Fruit fly (Drosophila melanogaster): ENCODE measurements around the gene CG12081.

DNA sequence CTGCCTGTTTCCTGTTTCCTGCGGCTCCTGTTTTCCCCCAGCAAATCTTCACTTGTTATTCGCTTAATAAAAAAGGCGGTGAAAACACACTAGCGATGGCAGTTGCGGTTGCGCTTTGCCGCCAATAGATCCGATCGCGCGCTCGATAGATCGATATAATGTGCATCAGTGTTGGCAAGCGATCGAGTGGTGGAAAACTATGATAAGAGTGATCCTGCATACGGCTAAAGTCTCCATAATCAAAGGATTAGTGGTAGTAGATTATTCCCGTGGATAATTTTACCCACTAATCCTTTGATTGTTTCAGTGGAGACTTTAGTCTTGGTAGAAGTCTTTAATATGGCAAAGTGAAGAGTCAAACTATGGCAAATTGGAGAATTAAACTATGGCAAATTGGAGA lies 17.6 kb downstream of the CG12081 start, which contains the start of gene Caf1-180:
- TF ChIP-seq CG12768 (GFP tag; optimal IDR thresholded peaks at IDR 0.05) (no peak), kay (GFP tag; ENCODE audit: borderline replicate concordance) (no peak), Crg-1 (GFP tag; optimal IDR thresholded peaks at IDR 0.05) (peak; percentile 46), tj (GFP tag; optimal IDR thresholded peaks at IDR 0.05) (no peak), CG33017 (tag; optimal IDR thresholded peaks at IDR 0.05) (no peak)
